Fruit fly (Drosophila melanogaster): ENCODE measurements around the gene CG7963.

DNA sequence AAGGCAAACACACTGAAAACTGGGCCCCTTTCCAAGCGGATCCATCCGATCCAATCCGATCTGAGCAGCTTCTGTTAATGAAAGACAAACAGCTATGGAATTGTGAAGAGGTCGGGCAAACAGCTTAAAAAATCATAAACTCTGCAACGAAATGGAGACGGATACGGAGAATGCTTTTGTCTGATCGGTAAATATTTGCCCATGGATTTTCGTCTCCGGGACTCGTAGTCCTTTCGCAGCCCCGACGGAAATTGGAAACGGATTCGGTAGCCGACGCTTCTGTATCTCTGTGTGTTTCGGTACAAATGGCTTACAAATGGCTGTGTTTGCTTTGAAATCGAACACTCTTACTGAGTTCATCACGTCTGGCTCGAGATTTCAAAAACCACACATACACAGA lies 35.7 kb upstream of the CG7963 start:
- TF ChIP-seq h (optimal IDR thresholded peaks at IDR 0.05) = no peak
- TF ChIP-seq psq (optimal IDR thresholded peaks at IDR 0.05) = no peak

Data from Kc167 (cell line).